Worm (Caenorhabditis elegans) whole organism, mixed stage, embryonic: ENCODE data around the gene swan-2.
A peak's percentile ranks its signal among the peaks of the same experiment; 100 is the strongest.

Experiments used
- M03D4.4 ChIP-seq: sonication (generic microtip); optimal IDR thresholded peaks from 2 replicates; lab custom pipeline; 2017; ENCODE audit warnings: mild to moderate bottlenecking, missing genetic modification characterization, missing compliant biosample characterization
- bed-3 ChIP-seq: fragments of 200-800 bp; sonication (Bioruptor generic); optimal IDR thresholded peaks from 3 replicates; lab custom pipeline; 2018; ENCODE audit warnings: mild to moderate bottlenecking, missing genetic modification characterization, moderate library complexity, missing compliant biosample characterization
- blmp-1 ChIP-seq: fragments of 150-350 bp; optimal IDR thresholded peaks from 2 replicates; lab custom pipeline; 2014; ENCODE audit warnings: missing biosample characterization, missing genetic modification characterization
- ceh-39 ChIP-seq: fragments of 150-350 bp; optimal IDR thresholded peaks from 2 replicates; lab custom pipeline; 2014; ENCODE audit warnings: missing biosample characterization, missing genetic modification characterization
- ceh-43 ChIP-seq: fragments of 200-800 bp; sonication (Bioruptor generic); optimal IDR thresholded peaks from 2 replicates; lab custom pipeline; 2018; ENCODE audit warnings: mild to moderate bottlenecking, missing genetic modification characterization, moderate library complexity, missing compliant biosample characterization
- ceh-83 ChIP-seq: fragments of 200-800 bp; sonication (Bioruptor generic); optimal IDR thresholded peaks from 2 replicates; lab custom pipeline; 2018; ENCODE audit warnings: mild to moderate bottlenecking, missing genetic modification characterization, missing compliant biosample characterization
- ces-1 ChIP-seq: fragments of 150-350 bp; optimal IDR thresholded peaks from 2 replicates; lab custom pipeline; 2014; ENCODE audit warnings: missing biosample characterization, missing genetic modification reagents, missing genetic modification characterization
- drap-1 ChIP-seq: fragments of 200-800 bp; sonication (Bioruptor generic); optimal IDR thresholded peaks from 3 replicates; lab custom pipeline; 2018; ENCODE audit warnings: mild to moderate bottlenecking, missing genetic modification characterization, missing compliant biosample characterization
- elt-1 ChIP-seq: sonication (generic microtip); optimal IDR thresholded peaks from 2 replicates; lab custom pipeline; 2017; ENCODE audit warnings: missing genetic modification characterization, mild to moderate bottlenecking, missing compliant biosample characterization, antibody characterized with exemption, moderate library complexity, borderline replicate concordance; ENCODE audit not compliant: insufficient read depth
- elt-3 ChIP-seq: fragments of 150-350 bp; optimal IDR thresholded peaks from 2 replicates; lab custom pipeline; 2014; ENCODE audit warnings: missing biosample characterization, missing genetic modification characterization
- flh-1 ChIP-seq: fragments of 200-800 bp; sonication (Bioruptor generic); optimal IDR thresholded peaks from 2 replicates; lab custom pipeline; 2018; ENCODE audit warnings: mild to moderate bottlenecking, missing genetic modification characterization, moderate library complexity, missing compliant biosample characterization
- ham-2 ChIP-seq: fragments of 200-800 bp; sonication (Bioruptor generic); optimal IDR thresholded peaks from 2 replicates; lab custom pipeline; 2018; ENCODE audit warnings: mild to moderate bottlenecking, missing genetic modification characterization, missing compliant biosample characterization
- lin-13 ChIP-seq: fragments of 150-350 bp; optimal IDR thresholded peaks from 2 replicates; lab custom pipeline; 2014; ENCODE audit warnings: missing biosample characterization, missing genetic modification characterization
- lin-32 ChIP-seq: fragments of 200-800 bp; sonication (Bioruptor generic); optimal IDR thresholded peaks from 2 replicates; lab custom pipeline; 2018; ENCODE audit warnings: mild to moderate bottlenecking, missing genetic modification characterization, missing compliant biosample characterization
- lsy-2 ChIP-seq: fragments of 150-350 bp; optimal IDR thresholded peaks from 2 replicates; lab custom pipeline; 2014; ENCODE audit warnings: missing biosample characterization, missing genetic modification characterization
- mab-5 ChIP-seq: fragments of 150-350 bp; optimal IDR thresholded peaks from 2 replicates; lab custom pipeline; 2014; ENCODE audit warnings: missing biosample characterization, missing genetic modification characterization
- mep-1 ChIP-seq: fragments of 150-350 bp; optimal IDR thresholded peaks from 2 replicates; lab custom pipeline; 2017; ENCODE audit warnings: missing biosample characterization, missing genetic modification reagents, missing genetic modification characterization, inconsistent platforms
- mls-2 ChIP-seq: sonication (generic microtip); optimal IDR thresholded peaks from 2 replicates; lab custom pipeline; 2016; ENCODE audit warnings: mild to moderate bottlenecking, missing genetic modification characterization, moderate library complexity, missing compliant biosample characterization
- nhr-12 ChIP-seq: fragments of 150-350 bp; optimal IDR thresholded peaks from 2 replicates; lab custom pipeline; 2014; ENCODE audit warnings: missing biosample characterization, missing genetic modification characterization
- nhr-2 ChIP-seq: fragments of 150-350 bp; optimal IDR thresholded peaks from 2 replicates; lab custom pipeline; 2014; ENCODE audit warnings: missing biosample characterization, missing genetic modification characterization
- nhr-28 ChIP-seq: fragments of 150-350 bp; optimal IDR thresholded peaks from 2 replicates; lab custom pipeline; 2014; ENCODE audit warnings: missing biosample characterization, missing genetic modification characterization
- snpc-4 ChIP-seq: fragments of 150-350 bp; optimal IDR thresholded peaks from 2 replicates; lab custom pipeline; 2014; ENCODE audit warnings: missing biosample characterization, missing genetic modification characterization
- sptf-1 ChIP-seq: sonication (generic microtip); optimal IDR thresholded peaks from 2 replicates; lab custom pipeline; 2017; ENCODE audit warnings: mild to moderate bottlenecking, missing genetic modification characterization, moderate library complexity, missing compliant biosample characterization
- tbx-8 ChIP-seq: fragments of 200-800 bp; sonication (Bioruptor generic); optimal IDR thresholded peaks from 2 replicates; lab custom pipeline; 2018; ENCODE audit warnings: mild to moderate bottlenecking, missing genetic modification characterization, moderate library complexity, missing compliant biosample characterization
- unc-120 ChIP-seq: sonication (generic microtip); optimal IDR thresholded peaks from 2 replicates; lab custom pipeline; 2017; ENCODE audit warnings: missing genetic modification characterization, missing compliant biosample characterization; ENCODE audit not compliant: poor library complexity, severe bottlenecking
- unc-39 ChIP-seq: fragments of 150-350 bp; optimal IDR thresholded peaks from 2 replicates; lab custom pipeline; 2014; ENCODE audit warnings: missing biosample characterization, missing genetic modification characterization
- unc-62 ChIP-seq: fragments of 150-350 bp; optimal IDR thresholded peaks from 2 replicates; lab custom pipeline; 2014; ENCODE audit warnings: missing biosample characterization, missing genetic modification reagents, missing genetic modification characterization
- zip-8 ChIP-seq: fragments of 150-350 bp; optimal IDR thresholded peaks from 2 replicates; lab custom pipeline; 2014; ENCODE audit warnings: missing biosample characterization, missing genetic modification characterization
- ztf-11 ChIP-seq: fragments of 150-350 bp; optimal IDR thresholded peaks from 2 replicates; lab custom pipeline; 2014; ENCODE audit warnings: missing biosample characterization, missing genetic modification characterization

swan-2 gene

ce11 chrV:13777857-13778256, 26.2 kb downstream of the swan-2 start, which contains the start of gene F53C11.9:
Gene F53C11.9, plus strand, starts transcription at chrV:13778015.
- peak; percentile 34 for TF ChIP-seq unc-62
- no peak for TF ChIP-seq drap-1

- no peak for TF ChIP-seq ztf-11 (tag; lab: Kevin White, UChicago)
- no peak for TF ChIP-seq ces-1 (GFP tag; lab: Kevin White, UChicago)
- TF ChIP-seq sptf-1, result no peak
- TF ChIP-seq nhr-12 (tag; lab: Kevin White, UChicago), result no peak
These were observed 28.6 kb downstream of the swan-2 start, which contains the start of gene F53C11.1 for ce11 chrV:13775529-13775928. Gene F53C11.1, plus strand, starts transcription at chrV:13775796.

ce11 chrV:13771209-13771608, 32.9 kb downstream of the swan-2 start, which contains the start of gene F20G2.5:
Gene F20G2.5, plus strand, starts transcription at chrV:13771509.
- TF ChIP-seq mep-1 (tag; lab: Kevin White, UChicago) (no peak), tbx-8 (GFP tag; lab: Kevin White, UChicago) (no peak), unc-39 (no peak), mls-2 (tag; lab: Kevin White, UChicago) (no peak), lin-32 (GFP tag; lab: Kevin White, UChicago) (no peak), zip-8 (tag; lab: Kevin White, UChicago) (no peak), nhr-2 (no peak), unc-62 (no peak), elt-1 (tag; lab: Kevin White, UChicago) (no peak), unc-120 (no peak), mab-5 (tag; lab: Kevin White, UChicago) (no peak), M03D4.4 (tag; lab: Kevin White, UChicago) (no peak), lsy-2 (tag; lab: Kevin White, UChicago) (no peak), elt-3 (tag; lab: Kevin White, UChicago) (no peak), snpc-4 (no peak)

ce11 chrV:13768941-13769436, 35.1 kb downstream of the swan-2 start, which contains the start of gene nas-24:
Gene nas-24, plus strand, starts transcription at chrV:13769386.
- TF ChIP-seq tbx-8 (GFP tag; lab: Kevin White, UChicago), result no peak
- no peak for TF ChIP-seq elt-1 (tag; lab: Kevin White, UChicago)
- no peak for TF ChIP-seq lsy-2 (tag; lab: Kevin White, UChicago)
- no peak for TF ChIP-seq nhr-12 (tag; lab: Kevin White, UChicago)
- no peak for TF ChIP-seq nhr-28
- no peak for TF ChIP-seq ceh-43 (GFP tag; lab: Kevin White, UChicago)
- no peak for TF ChIP-seq bed-3 (GFP tag; lab: Kevin White, UChicago)
- no peak for TF ChIP-seq sptf-1
- TF ChIP-seq ceh-83 (GFP tag; lab: Kevin White, UChicago), result no peak
- TF ChIP-seq zip-8 (tag; lab: Kevin White, UChicago), result no peak
- TF ChIP-seq snpc-4, result no peak
- no peak for TF ChIP-seq ztf-11 (tag; lab: Kevin White, UChicago)
- no peak for TF ChIP-seq mep-1 (tag; lab: Kevin White, UChicago)
- TF ChIP-seq unc-120, result no peak
- no peak for TF ChIP-seq unc-39
- TF ChIP-seq unc-62, result no peak
- TF ChIP-seq, all 35 proteins: peak for 0

ce11 chrV:13768388-13768787, 35.7 kb downstream of the swan-2 start, which contains the start of gene F20G2.3:
Gene F20G2.3, minus strand, starts transcription at chrV:13768488.
- TF ChIP-seq blmp-1 (tag; lab: Kevin White, UChicago) (no peak), tbx-8 (GFP tag; lab: Kevin White, UChicago) (no peak), M03D4.4 (tag; lab: Kevin White, UChicago) (no peak), lin-32 (GFP tag; lab: Kevin White, UChicago) (no peak), mls-2 (tag; lab: Kevin White, UChicago) (no peak), ceh-39 (tag; lab: Kevin White, UChicago) (no peak), bed-3 (GFP tag; lab: Kevin White, UChicago) (no peak), lsy-2 (tag; lab: Kevin White, UChicago) (no peak), flh-1 (GFP tag; lab: Kevin White, UChicago) (no peak), ceh-43 (GFP tag; lab: Kevin White, UChicago) (no peak), snpc-4 (no peak), drap-1 (no peak)

- TF ChIP-seq lin-13 (no peak), nhr-2 (no peak), M03D4.4 (tag; lab: Kevin White, UChicago) (no peak), flh-1 (GFP tag; lab: Kevin White, UChicago) (no peak), tbx-8 (GFP tag; lab: Kevin White, UChicago) (no peak), nhr-28 (no peak), mep-1 (tag; lab: Kevin White, UChicago) (no peak), ceh-39 (tag; lab: Kevin White, UChicago) (no peak), nhr-12 (tag; lab: Kevin White, UChicago) (no peak), ham-2 (no peak)
These were observed 40.4 kb downstream of the swan-2 start for ce11 chrV:13763723-13764122.
